Worm (Caenorhabditis elegans) whole organism, young adult: Measurements from ENCODE around the gene mlc-1.
A peak's percentile ranks its signal among the peaks of the same experiment; 100 is the strongest.

Experiments used
- B0019.2 ChIP-seq: fragments of 200-800 bp; sonication (Bioruptor generic); conservative IDR thresholded peaks from 2 replicates; pipeline ENCODE4 v1.3.6; 2022; ENCODE audit warnings: missing genetic modification reagents, missing genetic modification characterization, missing compliant biosample characterization
- B0035.1 ChIP-seq: sonication (generic microtip); optimal IDR thresholded peaks from 2 replicates; lab custom pipeline; 2016; ENCODE audit warnings: missing genetic modification characterization, mild to moderate bottlenecking, missing compliant biosample characterization, missing genotype, missing genetic modification reagents
- B0261.1 ChIP-seq: sonication (generic microtip); optimal IDR thresholded peaks from 2 replicates; lab custom pipeline; 2016; ENCODE audit warnings: mild to moderate bottlenecking, missing genetic modification characterization, moderate library complexity, missing compliant biosample characterization
- D2030.7 ChIP-seq: fragments of 200-800 bp; sonication (Bioruptor generic); IDR thresholded peaks from 2 replicates; pipeline ENCODE4 v1.3.6; 2022; ENCODE audit warnings: missing genetic modification reagents, missing genetic modification characterization, missing compliant biosample characterization
- F22D6.2 ChIP-seq: sonication (generic microtip); optimal IDR thresholded peaks from 2 replicates; lab custom pipeline; 2016; ENCODE audit warnings: mild to moderate bottlenecking, missing genetic modification characterization, missing compliant biosample characterization
- F33H1.4 ChIP-seq: fragments of 200-800 bp; sonication (Bioruptor generic); IDR thresholded peaks from 2 replicates; pipeline ENCODE4 v1.3.6; 2022; ENCODE audit warnings: missing genetic modification reagents, missing genetic modification characterization, missing compliant biosample characterization
- K12H6.12 ChIP-seq: fragments of 200-800 bp; sonication (Bioruptor generic); optimal IDR thresholded peaks from 2 replicates; lab custom pipeline; 2018; ENCODE audit warnings: mild to moderate bottlenecking, missing genetic modification characterization, missing compliant biosample characterization
- Y53G8AR.9 ChIP-seq: fragments of 200-800 bp; sonication (Bioruptor generic); conservative IDR thresholded peaks from 2 replicates; pipeline ENCODE4 v1.3.6; 2022; ENCODE audit warnings: missing genetic modification reagents, missing genetic modification characterization, missing compliant biosample characterization
- Y79H2A.3 ChIP-seq: fragments of 200-800 bp; sonication (Bioruptor generic); conservative IDR thresholded peaks from 2 replicates; pipeline ENCODE4 v1.3.6; 2022; ENCODE audit warnings: missing genetic modification reagents, missing genetic modification characterization, missing compliant biosample characterization
- atf-7 ChIP-seq: sonication (generic microtip); optimal IDR thresholded peaks from 2 replicates; lab custom pipeline; 2017; ENCODE audit warnings: mild to moderate bottlenecking, missing genetic modification characterization, missing compliant biosample characterization
- attf-5 ChIP-seq: fragments of 200-800 bp; sonication (Bioruptor generic); optimal IDR thresholded peaks from 2 replicates; lab custom pipeline; 2018; ENCODE audit warnings: mild to moderate bottlenecking, missing genetic modification characterization, missing compliant biosample characterization
- attf-6 ChIP-seq: fragments of 200-800 bp; sonication (Bioruptor generic); IDR thresholded peaks from 2 replicates; pipeline ENCODE4 v1.3.6; 2022; ENCODE audit warnings: missing genetic modification reagents, missing genetic modification characterization, missing compliant biosample characterization
- bed-2 ChIP-seq: fragments of 200-800 bp; sonication (Bioruptor generic); IDR thresholded peaks from 2 replicates; pipeline ENCODE4 v1.3.6; 2022; ENCODE audit warnings: missing genetic modification reagents, missing genetic modification characterization, missing compliant biosample characterization
- ccch-3 ChIP-seq: fragments of 200-800 bp; sonication (Bioruptor generic); optimal IDR thresholded peaks from 2 replicates; lab custom pipeline; 2018; ENCODE audit warnings: mild to moderate bottlenecking, missing genetic modification characterization, missing compliant biosample characterization
- cebp-2 ChIP-seq: fragments of 200-800 bp; sonication (Bioruptor generic); IDR thresholded peaks from 2 replicates; pipeline ENCODE4 v1.3.6; 2022; ENCODE audit warnings: missing genetic modification characterization, missing compliant biosample characterization
- ceh-100 ChIP-seq: fragments of 200-800 bp; sonication (Bioruptor generic); IDR thresholded peaks from 2 replicates; pipeline ENCODE4 v1.3.6; 2022; ENCODE audit warnings: missing genetic modification reagents, missing genetic modification characterization, missing compliant biosample characterization
- ceh-40 ChIP-seq: fragments of 200-800 bp; sonication (Bioruptor generic); IDR thresholded peaks from 2 replicates; pipeline ENCODE4 v1.3.6; 2022; ENCODE audit warnings: missing genetic modification characterization, missing compliant biosample characterization
- ceh-79 ChIP-seq: sonication (generic microtip); optimal IDR thresholded peaks from 2 replicates; lab custom pipeline; 2017; ENCODE audit warnings: mild to moderate bottlenecking, missing genetic modification characterization, missing compliant biosample characterization
- efl-1 ChIP-seq: fragments of 150-350 bp; optimal IDR thresholded peaks from 2 replicates; lab custom pipeline; 2014; ENCODE audit warnings: missing biosample characterization, missing genetic modification reagents, missing genetic modification characterization
- egrh-3 ChIP-seq: fragments of 200-800 bp; sonication (Bioruptor generic); IDR thresholded peaks from 2 replicates; pipeline ENCODE4 v1.3.6; 2022; ENCODE audit warnings: missing genetic modification reagents, missing genetic modification characterization, missing compliant biosample characterization
- hlh-12 ChIP-seq: sonication (generic microtip); optimal IDR thresholded peaks from 2 replicates; lab custom pipeline; 2016; ENCODE audit warnings: missing genetic modification characterization, missing compliant biosample characterization
- hmg-1.2 ChIP-seq: fragments of 200-800 bp; sonication (Bioruptor generic); IDR thresholded peaks from 2 replicates; pipeline ENCODE4 v1.3.6; 2022; ENCODE audit warnings: missing genetic modification reagents, missing genetic modification characterization, missing compliant biosample characterization
- hrde-1 ChIP-seq: sonication (generic microtip); optimal IDR thresholded peaks from 2 replicates; lab custom pipeline; 2016; ENCODE audit warnings: missing genetic modification characterization, mild to moderate bottlenecking, missing compliant biosample characterization, moderate library complexity, missing genotype, missing genetic modification reagents, borderline replicate concordance
- hsf-1 ChIP-seq: fragments of 200-800 bp; sonication (Bioruptor generic); IDR thresholded peaks from 2 replicates; pipeline ENCODE4 v1.3.6; 2022; ENCODE audit warnings: missing genetic modification reagents, missing genetic modification characterization, missing compliant biosample characterization
- let-607 ChIP-seq, 2 experiments: fragments of 200-800 bp in 1 of 2; sonication (Bioruptor generic) in 1 of 2; sonication (generic microtip) in 1 of 2; optimal IDR thresholded peaks; 2 replicates each; lab custom pipeline; 2016 to 2018; ENCODE audit warnings: mild to moderate bottlenecking in 2 of 2, missing compliant biosample characterization in 2 of 2, missing genetic modification characterization in 2 of 2, moderate library complexity in 2 of 2, missing genotype in 1 of 2
- lin-35 ChIP-seq, 3 experiments: fragments of 150-350 bp in 2 of 3; sonication (generic microtip) in 1 of 3; optimal IDR thresholded peaks; 2 replicates each; lab custom pipeline; 2014 to 2018; ENCODE audit warnings: missing biosample characterization in 3 of 3, missing genetic modification characterization in 3 of 3, missing genetic modification reagents in 3 of 3
- lir-1 ChIP-seq: fragments of 200-800 bp; sonication (Bioruptor generic); conservative IDR thresholded peaks from 2 replicates; pipeline ENCODE4 v1.3.6; 2022; ENCODE audit warnings: missing genetic modification reagents, missing genetic modification characterization, missing compliant biosample characterization
- lsl-1 ChIP-seq: fragments of 200-800 bp; sonication (Bioruptor generic); optimal IDR thresholded peaks from 2 replicates; lab custom pipeline; 2018; ENCODE audit warnings: mild to moderate bottlenecking, missing genetic modification characterization, moderate library complexity, missing compliant biosample characterization
- madf-10 ChIP-seq: sonication (generic microtip); optimal IDR thresholded peaks from 2 replicates; lab custom pipeline; 2016; ENCODE audit warnings: mild to moderate bottlenecking, missing genetic modification characterization, missing compliant biosample characterization
- madf-6 ChIP-seq: fragments of 200-800 bp; sonication (Bioruptor generic); IDR thresholded peaks from 2 replicates; pipeline ENCODE4 v1.3.6; 2022; ENCODE audit warnings: missing genetic modification reagents, missing genetic modification characterization, missing compliant biosample characterization
- nfya-2 ChIP-seq: fragments of 200-800 bp; sonication (Bioruptor generic); IDR thresholded peaks from 2 replicates; pipeline ENCODE4 v1.3.6; 2022; ENCODE audit warnings: missing genetic modification reagents, missing genetic modification characterization, missing compliant biosample characterization
- nhr-120 ChIP-seq: fragments of 200-800 bp; sonication (Bioruptor generic); IDR thresholded peaks from 2 replicates; pipeline ENCODE4 v1.3.6; 2022; ENCODE audit warnings: missing genetic modification characterization, missing compliant biosample characterization
- nhr-27 ChIP-seq: fragments of 200-800 bp; sonication (Bioruptor generic); optimal IDR thresholded peaks from 2 replicates; lab custom pipeline; 2018; ENCODE audit warnings: mild to moderate bottlenecking, missing genetic modification characterization, moderate library complexity, missing compliant biosample characterization
- nhr-90 ChIP-seq: sonication (generic microtip); optimal IDR thresholded peaks from 2 replicates; lab custom pipeline; 2016; ENCODE audit warnings: missing genotype, mild to moderate bottlenecking, missing genetic modification characterization, missing compliant biosample characterization
- pha-4 ChIP-seq: fragments of 150-350 bp; sonication (generic microtip); optimal IDR thresholded peaks from 2 replicates; lab custom pipeline; 2014; ENCODE audit warnings: missing biosample characterization, missing genetic modification reagents, missing genetic modification characterization
- rcor-1 ChIP-seq: fragments of 200-800 bp; sonication (Bioruptor generic); IDR thresholded peaks from 2 replicates; pipeline ENCODE4 v1.3.6; 2022; ENCODE audit warnings: missing genetic modification reagents, missing genetic modification characterization, missing compliant biosample characterization
- rec-8 ChIP-seq, 2 experiments: sonication (generic microtip); optimal IDR thresholded peaks; 2 replicates each; lab custom pipeline; 2016; ENCODE audit warnings: mild to moderate bottlenecking in 2 of 2, missing genetic modification characterization in 2 of 2, missing genetic modification reagents in 2 of 2, missing genotype in 2 of 2, missing biosample characterization in 1 of 2, missing compliant biosample characterization in 1 of 2, moderate library complexity in 1 of 2
- repo-1 ChIP-seq: sonication (generic microtip); optimal IDR thresholded peaks from 2 replicates; lab custom pipeline; 2017; ENCODE audit warnings: mild to moderate bottlenecking, missing genetic modification characterization, missing compliant biosample characterization
- rpc-1 ChIP-seq, 2 experiments: fragments of 150-350 bp in 1 of 2; sonication (generic microtip) in 1 of 2; optimal IDR thresholded peaks; 2 replicates each; lab custom pipeline; 2014 to 2018; ENCODE audit warnings: missing biosample characterization in 1 of 2, missing genetic modification characterization in 1 of 2, missing genetic modification reagents in 1 of 2, missing genotype in 1 of 2
- sdz-38 ChIP-seq: sonication (generic microtip); optimal IDR thresholded peaks from 2 replicates; lab custom pipeline; 2016; ENCODE audit warnings: missing genotype, missing genetic modification characterization, missing compliant biosample characterization
- sea-2 ChIP-seq: fragments of 200-800 bp; sonication (Bioruptor generic); IDR thresholded peaks from 2 replicates; pipeline ENCODE4 v1.3.6; 2022; ENCODE audit warnings: missing genetic modification characterization, missing compliant biosample characterization
- somi-1 ChIP-seq: fragments of 200-800 bp; sonication (Bioruptor generic); optimal IDR thresholded peaks from 2 replicates; lab custom pipeline; 2018; ENCODE audit warnings: mild to moderate bottlenecking, missing genetic modification characterization, missing compliant biosample characterization
- unc-130 ChIP-seq: sonication (generic microtip); optimal IDR thresholded peaks from 2 replicates; lab custom pipeline; 2016; ENCODE audit warnings: missing genetic modification reagents, missing genetic modification characterization, missing compliant biosample characterization
- unc-62 ChIP-seq: fragments of 150-350 bp; optimal IDR thresholded peaks from 2 replicates; lab custom pipeline; 2014; ENCODE audit warnings: missing biosample characterization, missing genetic modification reagents, missing genetic modification characterization
- ztf-22 ChIP-seq: fragments of 200-800 bp; sonication (Bioruptor generic); optimal IDR thresholded peaks from 2 replicates; lab custom pipeline; 2018; ENCODE audit warnings: mild to moderate bottlenecking, missing genetic modification characterization, moderate library complexity, missing compliant biosample characterization
- ztf-26 ChIP-seq: sonication (generic microtip); optimal IDR thresholded peaks from 2 replicates; lab custom pipeline; 2017; ENCODE audit warnings: missing genetic modification characterization, missing compliant biosample characterization
- ztf-28 ChIP-seq: fragments of 200-800 bp; sonication (Bioruptor generic); IDR thresholded peaks from 2 replicates; pipeline ENCODE4 v1.3.6; 2022; ENCODE audit warnings: missing genetic modification reagents, missing genetic modification characterization, missing compliant biosample characterization
- ztf-6 ChIP-seq: fragments of 200-800 bp; sonication (Bioruptor generic); IDR thresholded peaks from 2 replicates; pipeline ENCODE4 v1.3.6; 2022; ENCODE audit warnings: missing genetic modification reagents, missing genetic modification characterization, missing compliant biosample characterization

Gene mlc-1

DNA sequence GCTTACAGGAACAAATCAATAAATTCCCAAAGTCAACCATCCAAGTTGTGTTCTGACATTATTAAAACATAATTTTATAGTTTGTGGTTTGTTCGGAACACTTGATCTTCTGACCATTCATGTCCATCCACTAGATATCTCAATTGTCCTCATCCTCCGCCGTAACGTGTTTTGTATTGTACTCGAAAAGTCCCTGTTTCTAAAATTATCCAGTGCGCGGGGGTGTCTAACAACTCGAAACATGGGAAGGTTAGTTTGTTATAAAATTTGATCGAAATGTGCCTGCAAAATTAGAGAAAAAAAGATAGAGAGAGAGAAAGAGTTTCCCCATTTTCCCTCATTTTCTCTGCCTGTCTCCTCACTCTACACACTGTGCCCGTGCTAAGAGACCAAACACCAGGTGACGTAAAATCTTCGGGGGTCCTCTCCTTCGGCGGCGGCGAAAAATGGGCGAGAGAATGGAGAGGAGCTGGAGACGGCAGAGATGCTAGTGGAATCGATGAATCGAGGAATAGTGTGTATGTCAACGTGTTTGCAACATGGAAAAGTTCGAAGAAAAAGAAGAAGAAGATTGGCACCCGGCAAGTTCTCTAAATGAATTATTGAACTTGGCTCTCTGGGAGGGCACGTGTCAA lies 46.7 kb downstream of the mlc-1 start (continued):
- TF ChIP-seq ceh-100, result no peak
- no peak for TF ChIP-seq ztf-6 (GFP tag; lab: Robert Waterston, UW)
- TF ChIP-seq hmg-1.2 (GFP tag; lab: Robert Waterston, UW), result peak; percentile 77; the same call in 1 of the 2 replicates
- TF ChIP-seq F33H1.4 (GFP tag; lab: Robert Waterston, UW), result no peak
- TF ChIP-seq B0035.1 (tag; lab: Kevin White, UChicago), result no peak
- TF ChIP-seq madf-6 (GFP tag; lab: Robert Waterston, UW), result no peak
- no peak for TF ChIP-seq ccch-3
- 0 out of 2 replicates have a peak, but pooled peaks have one; percentile 38 for TF ChIP-seq Y53G8AR.9 (GFP tag; lab: Robert Waterston, UW)
- TF ChIP-seq nhr-90, result no peak
- TF ChIP-seq sdz-38 (tag; lab: Kevin White, UChicago), result no peak
- TF ChIP-seq sea-2 (GFP tag; lab: Robert Waterston, UW), result no peak
- no peak; the same call in 1 of the 2 replicates for TF ChIP-seq egrh-3 (GFP tag; lab: Robert Waterston, UW)
- TF ChIP-seq nhr-27 (tag; lab: Kevin White, UChicago), result no peak
- TF ChIP-seq rpc-1 (optimal IDR thresholded peaks at IDR 0.05; lab: Kevin White, UChicago), result no peak
- no peak for TF ChIP-seq rpc-1 (tag; optimal IDR thresholded peaks at IDR 0.05; lab: Kevin White, UChicago)
- TF ChIP-seq unc-130 (GFP tag; lab: Kevin White, UChicago), result no peak
- TF ChIP-seq lsl-1, result no peak
- TF ChIP-seq bed-2 (GFP tag; lab: Robert Waterston, UW), result no peak
- TF ChIP-seq rec-8 (tag; optimal IDR thresholded peaks at IDR 0.05; lab: Kevin White, UChicago), result no peak
- no peak for TF ChIP-seq ztf-26
- TF ChIP-seq K12H6.12 (tag; lab: Kevin White, UChicago), result peak; percentile 84
- TF ChIP-seq lir-1 (GFP tag; lab: Robert Waterston, UW), result no peak
- TF ChIP-seq B0019.2, result no peak
- no peak for TF ChIP-seq cebp-2 (GFP tag; lab: Robert Waterston, UW)
- peak; percentile 84 for TF ChIP-seq ztf-22 (GFP tag; lab: Kevin White, UChicago)
- no peak for TF ChIP-seq ceh-79 (tag; lab: Kevin White, UChicago)
- TF ChIP-seq attf-5 (GFP tag; lab: Kevin White, UChicago), result no peak
- TF ChIP-seq B0261.1 (tag; lab: Kevin White, UChicago), result no peak
- TF ChIP-seq F22D6.2 (tag; lab: Kevin White, UChicago), result peak; percentile 61
- TF ChIP-seq pha-4 (tag; lab: Kevin White, UChicago), result no peak
- no peak for TF ChIP-seq ztf-28 (GFP tag; lab: Robert Waterston, UW)
- peak; percentile 47 for TF ChIP-seq unc-62
- no peak for TF ChIP-seq repo-1 (tag; lab: Kevin White, UChicago)
- TF ChIP-seq attf-6 (GFP tag; lab: Robert Waterston, UW), result no peak
- no peak for TF ChIP-seq ceh-40 (GFP tag; lab: Robert Waterston, UW)
- no peak for TF ChIP-seq Y79H2A.3 (GFP tag; lab: Robert Waterston, UW)
- no peak for TF ChIP-seq hsf-1 (GFP tag; lab: Robert Waterston, UW)
- no peak for TF ChIP-seq hlh-12 (tag; lab: Kevin White, UChicago)
- TF ChIP-seq nhr-120 (GFP tag; lab: Robert Waterston, UW), result no peak
- no peak for TF ChIP-seq nfya-2
- peak; percentile 42; the same call in 1 of the 2 replicates for TF ChIP-seq rcor-1 (GFP tag; lab: Robert Waterston, UW)
- peak; percentile 66 for TF ChIP-seq madf-10
- no peak for TF ChIP-seq efl-1
- peak in 1 of 3 experiments; percentile 69 for TF ChIP-seq lin-35 (GFP tag; optimal IDR thresholded peaks at IDR 0.05; lab: Kevin White, UChicago)
- peak; percentile 91 for TF ChIP-seq atf-7
- peak; percentile 92 for TF ChIP-seq somi-1 (GFP tag; lab: Kevin White, UChicago)
- peak; percentile 7 to 48 for TF ChIP-seq let-607 (tag; optimal IDR thresholded peaks at IDR 0.05; lab: Kevin White, UChicago)
- TF ChIP-seq hrde-1 (tag; lab: Kevin White, UChicago), result no peak
- no peak for TF ChIP-seq D2030.7 (GFP tag; lab: Robert Waterston, UW)
